Worm (Caenorhabditis elegans) whole organism, young adult: ENCODE results near the gene prx-2.

Source experiments
- Y67H2A.10 ChIP-seq: fragments of 200-800 bp; sonication (Bioruptor generic); conservative IDR thresholded peaks from 2 replicates; pipeline ENCODE4 v1.3.6; 2022; ENCODE audit warnings: missing genetic modification reagents, missing genetic modification characterization, missing compliant biosample characterization
- bed-1 ChIP-seq: fragments of 200-800 bp; sonication (Bioruptor generic); IDR thresholded peaks from 2 replicates; pipeline ENCODE4 v1.3.6; 2022; ENCODE audit warnings: missing genetic modification reagents, missing genetic modification characterization, missing compliant biosample characterization
- hlh-26 ChIP-seq: fragments of 200-800 bp; sonication (Bioruptor generic); conservative IDR thresholded peaks from 2 replicates; pipeline ENCODE4 v1.3.6; 2022; ENCODE audit warnings: missing genetic modification reagents, missing genetic modification characterization, missing compliant biosample characterization
- hmg-1.2 ChIP-seq: fragments of 200-800 bp; sonication (Bioruptor generic); IDR thresholded peaks from 2 replicates; pipeline ENCODE4 v1.3.6; 2022; ENCODE audit warnings: missing genetic modification reagents, missing genetic modification characterization, missing compliant biosample characterization
- lin-35 ChIP-seq, 3 experiments: fragments of 150-350 bp in 2 of 3; sonication (generic microtip) in 1 of 3; optimal IDR thresholded peaks; 2 replicates each; lab custom pipeline; 2014 to 2018; ENCODE audit warnings: missing biosample characterization in 3 of 3, missing genetic modification characterization in 3 of 3, missing genetic modification reagents in 3 of 3
- lsl-1 ChIP-seq: fragments of 200-800 bp; sonication (Bioruptor generic); optimal IDR thresholded peaks from 2 replicates; lab custom pipeline; 2018; ENCODE audit warnings: mild to moderate bottlenecking, missing genetic modification characterization, moderate library complexity, missing compliant biosample characterization
- pha-4 ChIP-seq: fragments of 150-350 bp; sonication (generic microtip); optimal IDR thresholded peaks from 2 replicates; lab custom pipeline; 2014; ENCODE audit warnings: missing biosample characterization, missing genetic modification reagents, missing genetic modification characterization
- snpc-3.4 ChIP-seq: sonication (generic microtip); optimal IDR thresholded peaks from 2 replicates; lab custom pipeline; 2017; ENCODE audit warnings: missing genetic modification characterization, mild to moderate bottlenecking, missing compliant biosample characterization, antibody characterized with exemption, moderate library complexity, missing genotype, missing genetic modification reagents
- zfh-2 ChIP-seq: fragments of 200-800 bp; sonication (Bioruptor generic); conservative IDR thresholded peaks from 2 replicates; pipeline ENCODE4 v1.3.6; 2022; ENCODE audit warnings: missing genetic modification reagents, missing genetic modification characterization, missing compliant biosample characterization
- ztf-22 ChIP-seq: fragments of 200-800 bp; sonication (Bioruptor generic); optimal IDR thresholded peaks from 2 replicates; lab custom pipeline; 2018; ENCODE audit warnings: mild to moderate bottlenecking, missing genetic modification characterization, moderate library complexity, missing compliant biosample characterization
- ztf-28 ChIP-seq: fragments of 200-800 bp; sonication (Bioruptor generic); IDR thresholded peaks from 2 replicates; pipeline ENCODE4 v1.3.6; 2022; ENCODE audit warnings: missing genetic modification reagents, missing genetic modification characterization, missing compliant biosample characterization

- no peak for TF ChIP-seq lin-35 (GFP tag; optimal IDR thresholded peaks at IDR 0.05; lab: Kevin White, UChicago)
- TF ChIP-seq pha-4 (tag; lab: Kevin White, UChicago): no peak
- no peak for TF ChIP-seq ztf-22
- no peak for TF ChIP-seq zfh-2
- TF ChIP-seq ztf-28: no peak
- TF ChIP-seq hmg-1.2 (GFP tag; lab: Robert Waterston, UW): no peak
- TF ChIP-seq lsl-1: no peak
- no peak for TF ChIP-seq bed-1 (GFP tag; lab: Robert Waterston, UW)
- TF ChIP-seq hlh-26 (GFP tag; lab: Robert Waterston, UW): no peak
- TF ChIP-seq snpc-3.4 (tag; lab: Kevin White, UChicago): no peak
- no peak for TF ChIP-seq Y67H2A.10 (GFP tag; lab: Robert Waterston, UW)
These were observed 21.1 kb downstream of the prx-2 start, which contains the start of gene ZK809.9 for ce11 chrIV:11665010-11665409.
